Worm (Caenorhabditis elegans) whole organism, L4 larva: ENCODE data around the gene T27D12.6.

ENCODE experiments used
- D1046.2 ChIP-seq: fragments of 200-800 bp; sonication (Bioruptor generic); IDR thresholded peaks from 2 replicates; pipeline ENCODE4 v1.3.6; 2022; ENCODE audit warnings: missing genetic modification characterization, missing compliant biosample characterization
- T20F7.1 ChIP-seq: fragments of 200-800 bp; sonication (Bioruptor generic); optimal IDR thresholded peaks from 2 replicates; lab custom pipeline; 2018; ENCODE audit warnings: mild to moderate bottlenecking, missing genetic modification characterization, missing compliant biosample characterization
- Y48G9A.11 ChIP-seq: fragments of 200-800 bp; sonication (Bioruptor generic); IDR thresholded peaks from 2 replicates; pipeline ENCODE4 v1.3.6; 2022; ENCODE audit warnings: missing genetic modification reagents, missing genetic modification characterization, missing compliant biosample characterization
- Y75B8A.6 ChIP-seq: fragments of 200-800 bp; sonication (Bioruptor generic); IDR thresholded peaks from 2 replicates; pipeline ENCODE4 v1.3.6; 2022; ENCODE audit warnings: missing genetic modification reagents, missing genetic modification characterization, missing compliant biosample characterization
- ZK337.2 ChIP-seq: fragments of 200-800 bp; sonication (Bioruptor generic); IDR thresholded peaks from 2 replicates; pipeline ENCODE4 v1.3.6; 2022; ENCODE audit warnings: missing genetic modification reagents, missing genetic modification characterization, missing compliant biosample characterization
- ZK546.5 ChIP-seq, 2 experiments: sonication (generic microtip); optimal IDR thresholded peaks; 2 replicates each; lab custom pipeline; 2017; ENCODE audit warnings: missing biosample characterization in 2 of 2, missing genetic modification characterization in 2 of 2
- aha-1 ChIP-seq: fragments of 150-350 bp; peaks from one replicate; lab custom pipeline; 2014; ENCODE audit warnings: missing biosample characterization, missing genetic modification characterization
- aly-2 ChIP-seq: sonication (generic microtip); optimal IDR thresholded peaks from 2 replicates; lab custom pipeline; 2018; ENCODE audit warnings: missing biosample characterization, missing genetic modification characterization
- ama-1 ChIP-seq: fragments of 150-350 bp; optimal IDR thresholded peaks from 2 replicates; lab custom pipeline; 2014; ENCODE audit warnings: inconsistent platforms, mixed read lengths
- ceh-28 ChIP-seq: fragments of 150-350 bp; optimal IDR thresholded peaks from 2 replicates; lab custom pipeline; 2014; ENCODE audit warnings: missing biosample characterization, missing genetic modification reagents, missing genetic modification characterization
- ceh-62 ChIP-seq: sonication (generic microtip); optimal IDR thresholded peaks from 2 replicates; lab custom pipeline; 2017; ENCODE audit warnings: missing biosample characterization, missing genetic modification characterization
- cey-2 ChIP-seq: sonication (generic microtip); optimal IDR thresholded peaks from 3 replicates; lab custom pipeline; 2017; ENCODE audit warnings: missing genetic modification characterization, mild to moderate bottlenecking, missing compliant biosample characterization, antibody characterized with exemption, borderline replicate concordance; ENCODE audit not compliant: insufficient read depth
- ctbp-1 ChIP-seq: fragments of 200-800 bp; sonication (Bioruptor generic); IDR thresholded peaks from 2 replicates; pipeline ENCODE4 v1.3.6; 2022; ENCODE audit warnings: missing genetic modification reagents, missing genetic modification characterization, missing compliant biosample characterization
- dmd-8 ChIP-seq: fragments of 200-800 bp; sonication (Bioruptor generic); IDR thresholded peaks from 2 replicates; pipeline ENCODE4 v1.3.6; 2022; ENCODE audit warnings: missing genetic modification characterization, missing compliant biosample characterization
- dmd-9 ChIP-seq: fragments of 200-800 bp; sonication (Bioruptor generic); IDR thresholded peaks from 2 replicates; pipeline ENCODE4 v1.3.6; 2022; ENCODE audit warnings: missing genetic modification reagents, missing genetic modification characterization, missing compliant biosample characterization
- dpl-1 ChIP-seq: fragments of 150-350 bp; optimal IDR thresholded peaks from 2 replicates; lab custom pipeline; 2014; ENCODE audit warnings: missing biosample characterization, missing genetic modification reagents, missing genetic modification characterization
- duxl-1 ChIP-seq: sonication (generic microtip); optimal IDR thresholded peaks from 2 replicates; lab custom pipeline; 2016; ENCODE audit warnings: mild to moderate bottlenecking, missing genetic modification characterization, moderate library complexity, missing compliant biosample characterization; ENCODE audit not compliant: poor library complexity
- fos-1 ChIP-seq: fragments of 150-350 bp; optimal IDR thresholded peaks from 2 replicates; lab custom pipeline; 2014; ENCODE audit warnings: missing biosample characterization, missing genetic modification characterization
- gei-8 ChIP-seq: fragments of 200-800 bp; sonication (Bioruptor generic); optimal IDR thresholded peaks from 2 replicates; lab custom pipeline; 2018; ENCODE audit warnings: mild to moderate bottlenecking, missing genetic modification characterization, missing compliant biosample characterization
- hlh-30 ChIP-seq: sonication (generic microtip); optimal IDR thresholded peaks from 2 replicates; lab custom pipeline; 2017; ENCODE audit warnings: antibody characterized with exemption, mild to moderate bottlenecking, missing genetic modification characterization, missing compliant biosample characterization; ENCODE audit not compliant: insufficient read depth
- hmg-1.1 ChIP-seq: fragments of 200-800 bp; sonication (Bioruptor generic); IDR thresholded peaks from 2 replicates; pipeline ENCODE4 v1.3.6; 2022; ENCODE audit warnings: missing genetic modification reagents, missing genetic modification characterization, missing compliant biosample characterization
- jun-1 ChIP-seq: fragments of 150-350 bp; optimal IDR thresholded peaks from 2 replicates; lab custom pipeline; 2014; ENCODE audit warnings: missing biosample characterization, missing genetic modification reagents, missing genetic modification characterization
- lin-1 ChIP-seq: fragments of 200-800 bp; sonication (Bioruptor generic); IDR thresholded peaks from 2 replicates; pipeline ENCODE4 v1.3.6; 2022; ENCODE audit warnings: missing genetic modification reagents, missing genetic modification characterization, missing compliant biosample characterization
- lin-15B ChIP-seq: fragments of 150-350 bp; sonication (generic microtip); optimal IDR thresholded peaks from 3 replicates; lab custom pipeline; 2014; ENCODE audit warnings: missing biosample characterization, missing genetic modification characterization
- lin-38 ChIP-seq: fragments of 200-800 bp; sonication (Bioruptor generic); IDR thresholded peaks from 2 replicates; pipeline ENCODE4 v1.3.6; 2022; ENCODE audit warnings: missing genetic modification reagents, missing genetic modification characterization, missing compliant biosample characterization
- lin-39 ChIP-seq: fragments of 150-350 bp; optimal IDR thresholded peaks from 2 replicates; lab custom pipeline; 2014; ENCODE audit warnings: missing biosample characterization, missing genetic modification reagents, missing genetic modification characterization
- mxl-2 ChIP-seq: fragments of 200-800 bp; sonication (Bioruptor generic); conservative IDR thresholded peaks from 2 replicates; pipeline ENCODE4 v1.3.6; 2022; ENCODE audit warnings: missing genetic modification reagents, missing genetic modification characterization, missing compliant biosample characterization
- mxl-3 ChIP-seq: fragments of 200-800 bp; sonication (Bioruptor generic); optimal IDR thresholded peaks from 2 replicates; lab custom pipeline; 2018; ENCODE audit warnings: mild to moderate bottlenecking, missing genetic modification characterization, missing compliant biosample characterization
- nhr-11 ChIP-seq: fragments of 150-350 bp; optimal IDR thresholded peaks from 2 replicates; lab custom pipeline; 2014; ENCODE audit warnings: missing biosample characterization, missing genetic modification characterization
- nhr-28 ChIP-seq: fragments of 150-350 bp; optimal IDR thresholded peaks from 2 replicates; lab custom pipeline; 2014; ENCODE audit warnings: missing biosample characterization, missing genetic modification characterization
- nhr-48 ChIP-seq: sonication (generic microtip); optimal IDR thresholded peaks from 2 replicates; lab custom pipeline; 2016; ENCODE audit warnings: mild to moderate bottlenecking, missing genetic modification characterization, missing compliant biosample characterization
- nhr-77 ChIP-seq: fragments of 150-350 bp; optimal IDR thresholded peaks from 2 replicates; lab custom pipeline; 2014; ENCODE audit warnings: missing biosample characterization, missing genetic modification characterization
- rbr-2 ChIP-seq: sonication (generic microtip); optimal IDR thresholded peaks from 2 replicates; lab custom pipeline; 2016; ENCODE audit warnings: missing genotype, missing genetic modification characterization, missing compliant biosample characterization
- set-16 ChIP-seq: fragments of 200-800 bp; sonication (Bioruptor generic); IDR thresholded peaks from 2 replicates; pipeline ENCODE4 v1.3.6; 2022; ENCODE audit warnings: missing genetic modification reagents, missing genetic modification characterization, missing compliant biosample characterization
- snpc-1.2 ChIP-seq: fragments of 200-800 bp; sonication (Bioruptor generic); IDR thresholded peaks from 2 replicates; pipeline ENCODE4 v1.3.6; 2022; ENCODE audit warnings: missing genetic modification reagents, missing genetic modification characterization, missing compliant biosample characterization
- spr-1 ChIP-seq: sonication (generic microtip); optimal IDR thresholded peaks from 2 replicates; lab custom pipeline; 2016; ENCODE audit warnings: mild to moderate bottlenecking, missing genetic modification characterization, missing compliant biosample characterization
- spr-3 ChIP-seq: fragments of 200-800 bp; sonication (Bioruptor generic); optimal IDR thresholded peaks from 2 replicates; lab custom pipeline; 2018; ENCODE audit warnings: mild to moderate bottlenecking, missing genetic modification characterization, missing compliant biosample characterization
- tra-1 ChIP-seq: fragments of 200-800 bp; sonication (Bioruptor generic); IDR thresholded peaks from 2 replicates; pipeline ENCODE4 v1.3.6; 2022; ENCODE audit warnings: missing genetic modification reagents, missing genetic modification characterization, missing compliant biosample characterization
- unc-130 ChIP-seq: sonication (generic microtip); optimal IDR thresholded peaks from 2 replicates; lab custom pipeline; 2016; ENCODE audit warnings: missing genetic modification reagents, missing genetic modification characterization, missing compliant biosample characterization
- unc-39 ChIP-seq: sonication (generic microtip); optimal IDR thresholded peaks from 2 replicates; lab custom pipeline; 2017; ENCODE audit warnings: missing biosample characterization, missing genetic modification characterization
- unc-62 ChIP-seq, 3 experiments: fragments of 150-350 bp in 1 of 3; sonication (generic microtip); optimal IDR thresholded peaks in 2 of 3; peaks in 1 of 3; 1 replicate in 1 of 3; 2 replicates in 2 of 3; lab custom pipeline; 2014 to 2017; ENCODE audit warnings: missing biosample characterization in 3 of 3, missing genetic modification characterization in 3 of 3, missing genetic modification reagents in 3 of 3, missing genotype in 1 of 3
- zag-1 ChIP-seq: fragments of 150-350 bp; optimal IDR thresholded peaks from 2 replicates; lab custom pipeline; 2014; ENCODE audit warnings: missing biosample characterization, missing genetic modification characterization
- zip-11 ChIP-seq: fragments of 200-800 bp; sonication (Bioruptor generic); IDR thresholded peaks from 2 replicates; pipeline ENCODE4 v1.3.6; 2022; ENCODE audit warnings: missing genetic modification characterization, missing compliant biosample characterization
- ztf-7 ChIP-seq: fragments of 150-350 bp; optimal IDR thresholded peaks from 2 replicates; lab custom pipeline; 2014; ENCODE audit warnings: missing biosample characterization, missing genetic modification characterization

T27D12.6 gene

DNA sequence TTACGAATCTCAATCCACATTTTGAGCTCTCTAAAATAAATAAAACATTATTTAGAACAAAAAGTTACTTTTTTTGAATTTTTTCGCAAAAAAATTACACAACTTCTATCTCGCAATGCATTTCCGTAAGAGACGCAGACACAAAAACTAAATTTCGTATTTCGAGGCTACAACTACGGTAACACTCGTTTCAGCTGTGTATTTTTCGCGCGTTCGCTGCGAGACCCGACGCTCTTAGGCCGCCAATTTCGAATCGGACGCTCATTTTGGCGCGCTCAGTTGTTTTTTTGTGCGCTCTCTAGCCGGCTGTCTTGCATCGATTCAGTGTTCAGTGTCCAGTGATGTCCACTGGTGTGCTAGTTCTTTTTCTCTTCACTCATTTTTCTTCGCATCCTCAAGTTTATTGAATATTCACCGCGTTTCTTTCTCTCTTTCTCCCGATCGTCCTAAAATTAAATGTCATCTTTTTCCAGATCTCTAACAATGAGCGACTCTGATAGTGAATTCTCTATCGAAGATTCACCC, 39.4 kb downstream of the T27D12.6 start, which contains the start of the genes npp-3 and top-2 (continued):
- TF ChIP-seq lin-39 (tag; lab: Kevin White, UChicago) (no peak), nhr-48 (peak; percentile 70), lin-15B (peak; percentile 59), ZK546.5 (tag; optimal IDR thresholded peaks at IDR 0.05; lab: Kevin White, UChicago) (peak in 1 of 2 experiments; percentile 4), ZK337.2 (GFP tag; lab: Robert Waterston, UW) (no peak), Y75B8A.6 (no peak), cey-2 (tag; lab: Kevin White, UChicago) (no peak)

ce11 chrII:11879784-11880183, 44.5 kb downstream of the T27D12.6 start:
- TF ChIP-seq aly-2 (tag; lab: Kevin White, UChicago) (peak; percentile 88), unc-62 (GFP tag; optimal IDR thresholded peaks at IDR 0.05 in 1 of 2; lab: Kevin White, UChicago) (peak in 1 of 2 experiments; percentile 22), unc-62 (tag; optimal IDR thresholded peaks at IDR 0.05; lab: Kevin White, UChicago) (no peak), nhr-11 (no peak), zip-11 (GFP tag; lab: Robert Waterston, UW) (no peak), gei-8 (GFP tag; lab: Kevin White, UChicago) (no peak), spr-3 (GFP tag; lab: Kevin White, UChicago) (no peak), set-16 (peak; percentile 80), tra-1 (0 out of 2 replicates have a peak, but pooled peaks have one; percentile 8)

DNA sequence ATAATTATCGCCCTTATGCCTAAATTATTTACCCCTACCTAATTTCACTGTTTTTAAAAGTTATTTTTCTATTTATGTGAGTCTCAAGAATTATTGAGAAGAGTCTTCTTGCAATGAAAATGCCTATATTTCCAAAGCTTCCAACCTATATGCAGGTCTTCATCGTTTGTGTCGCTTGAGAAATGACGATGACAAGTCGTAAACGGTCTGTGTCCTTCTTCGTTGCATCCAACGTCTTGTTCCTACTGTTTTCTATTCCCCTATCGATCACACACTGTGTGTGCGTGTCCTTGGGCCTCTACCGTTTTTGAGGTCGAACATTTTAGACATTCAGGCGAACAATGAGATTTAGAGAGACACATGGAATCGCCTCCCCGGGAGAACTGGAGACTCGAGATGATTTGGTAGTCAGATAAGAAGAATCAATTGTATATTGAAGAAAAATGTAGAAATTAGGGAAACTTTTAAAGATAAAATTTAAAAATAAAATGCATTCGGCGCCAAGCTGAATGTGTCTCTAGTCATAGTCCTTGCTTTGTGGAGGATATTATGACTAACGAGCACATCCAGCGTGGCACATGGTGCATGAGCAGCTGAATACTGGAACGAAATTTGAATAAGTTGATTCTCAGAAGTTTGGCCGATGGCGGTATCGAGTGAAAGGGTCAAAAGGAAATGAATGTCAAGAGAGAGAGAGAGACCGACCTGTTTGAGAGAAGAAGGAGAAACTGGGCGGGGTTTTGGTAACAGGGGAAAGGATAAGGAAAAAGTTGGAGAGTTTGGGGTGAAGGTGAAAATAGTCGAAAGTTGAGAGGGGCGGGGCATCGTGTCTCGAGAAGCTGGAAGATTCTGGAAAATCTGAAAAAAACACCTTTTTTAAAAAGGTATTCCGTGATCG, 45.4 kb downstream of the T27D12.6 start:
- TF ChIP-seq ama-1 (lab: Kevin White, UChicago) (peak; percentile 52), ZK337.2 (GFP tag; lab: Robert Waterston, UW) (no peak), T20F7.1 (GFP tag; lab: Kevin White, UChicago) (no peak), lin-39 (tag; lab: Kevin White, UChicago) (no peak), hmg-1.1 (GFP tag; lab: Robert Waterston, UW) (no peak), spr-1 (peak; percentile 35), ceh-28 (no peak), aha-1 (tag; lab: Kevin White, UChicago) (peak; percentile 7), mxl-3 (GFP tag; lab: Kevin White, UChicago) (no peak), rbr-2 (tag; lab: Kevin White, UChicago) (no peak), gei-8 (GFP tag; lab: Kevin White, UChicago) (no peak), ztf-7 (tag; lab: Kevin White, UChicago) (no peak), fos-1 (tag; lab: Kevin White, UChicago) (no peak), dmd-8 (GFP tag; lab: Robert Waterston, UW) (no peak), dpl-1 (GFP tag; lab: Kevin White, UChicago) (no peak), aly-2 (tag; lab: Kevin White, UChicago) (peak; percentile 98), mxl-2 (GFP tag; lab: Robert Waterston, UW) (peak; percentile 21; the same call in 1 of the 2 replicates), lin-1 (GFP tag; lab: Robert Waterston, UW) (no peak), nhr-28 (tag; lab: Kevin White, UChicago) (no peak), D1046.2 (peak; percentile 59; the same call in 1 of the 2 replicates), lin-38 (GFP tag; lab: Robert Waterston, UW) (peak; percentile 75), unc-39 (no peak), ceh-62 (tag; lab: Kevin White, UChicago) (no peak), set-16 (no peak), Y48G9A.11 (GFP tag; lab: Robert Waterston, UW) (peak; percentile 36; the same call in 1 of the 2 replicates), unc-130 (GFP tag; lab: Kevin White, UChicago) (peak; percentile 34), nhr-77 (tag; lab: Kevin White, UChicago) (no peak), ctbp-1 (no peak), ZK546.5 (tag; optimal IDR thresholded peaks at IDR 0.05; lab: Kevin White, UChicago) (no peak), zip-11 (GFP tag; lab: Robert Waterston, UW) (0 out of 2 replicates have a peak, but pooled peaks have one; percentile 26), hlh-30 (tag; lab: Kevin White, UChicago) (no peak), lin-15B (no peak), dmd-9 (GFP tag; lab: Robert Waterston, UW) (no peak), snpc-1.2 (GFP tag; lab: Robert Waterston, UW) (peak; percentile 7; the same call in 1 of the 2 replicates), jun-1 (tag; lab: Kevin White, UChicago) (no peak), duxl-1 (tag; lab: Kevin White, UChicago) (no peak), zag-1 (tag; lab: Kevin White, UChicago) (no peak)
